Fruit fly (Drosophila melanogaster) whole organism, embryonic: ENCODE data around the gene Or85a.

Experiments used
- Abd-B ChIP-seq: fragments of 200-800 bp; sonication (Bioruptor generic); optimal IDR thresholded peaks from 2 replicates; lab custom pipeline; 2018; ENCODE audit warnings: missing biosample characterization, mild to moderate bottlenecking, missing genetic modification characterization, moderate library complexity
- Atf-2 ChIP-seq: fragments of 200-800 bp; sonication (Bioruptor generic); optimal IDR thresholded peaks from 2 replicates; lab custom pipeline; 2016; ENCODE audit warnings: missing biosample characterization, missing genetic modification characterization
- B-H2 ChIP-seq: fragments of 200-800 bp; sonication (Bioruptor generic); optimal IDR thresholded peaks from 2 replicates; lab custom pipeline; 2018; ENCODE audit warnings: missing biosample characterization, mild to moderate bottlenecking, missing genetic modification characterization
- BEAF-32 ChIP-seq: fragments of 200-800 bp; sonication (Bioruptor generic); optimal IDR thresholded peaks from 3 replicates; lab custom pipeline; 2017; ENCODE audit warnings: missing biosample characterization, missing genetic modification characterization, mild to moderate bottlenecking, moderate library complexity, missing genetic modification reagents
- Blimp-1 ChIP-seq: fragments of 200-800 bp; sonication (Bioruptor generic); optimal IDR thresholded peaks from 3 replicates; lab custom pipeline; 2018; ENCODE audit warnings: missing biosample characterization, missing genetic modification characterization, mild to moderate bottlenecking, moderate library complexity, missing genetic modification reagents
- BtbVII ChIP-seq: fragments of 200-800 bp; sonication (Bioruptor generic); optimal IDR thresholded peaks from 3 replicates; lab custom pipeline; 2017; ENCODE audit warnings: missing biosample characterization, mild to moderate bottlenecking, missing genetic modification characterization
- CG11560 ChIP-seq: fragments of 200-800 bp; sonication (Bioruptor generic); IDR thresholded peaks from 3 replicates; pipeline ENCODE4 v1.3.6; 2022; ENCODE audit warnings: missing biosample characterization, missing genetic modification characterization
- CG11695 ChIP-seq: fragments of 200-800 bp; sonication (Bioruptor generic); IDR thresholded peaks from 3 replicates; pipeline ENCODE4 v1.3.6; 2022; ENCODE audit warnings: missing biosample characterization, missing genetic modification characterization
- CG12659 ChIP-seq: fragments of 200-800 bp; sonication (Bioruptor generic); optimal IDR thresholded peaks from 3 replicates; lab custom pipeline; 2017; ENCODE audit warnings: mild to moderate bottlenecking, missing biosample characterization, missing genetic modification reagents, missing genetic modification characterization
- CG15011 ChIP-seq: fragments of 200-800 bp; sonication (Bioruptor generic); optimal IDR thresholded peaks from 3 replicates; lab custom pipeline; 2018; ENCODE audit warnings: missing biosample characterization, mild to moderate bottlenecking, missing genetic modification characterization
- CG15514 ChIP-seq: fragments of 200-800 bp; sonication (Bioruptor generic); optimal IDR thresholded peaks from 3 replicates; lab custom pipeline; 2017; ENCODE audit warnings: missing biosample characterization, missing genetic modification characterization, mild to moderate bottlenecking, moderate library complexity, missing genetic modification reagents
- CG18599 ChIP-seq: fragments of 200-800 bp; sonication (Bioruptor generic); optimal IDR thresholded peaks from 3 replicates; lab custom pipeline; 2017; ENCODE audit warnings: missing biosample characterization, missing genetic modification characterization, mild to moderate bottlenecking, moderate library complexity, missing genetic modification reagents
- CG2712 ChIP-seq: fragments of 200-800 bp; optimal IDR thresholded peaks from 3 replicates; lab custom pipeline; 2019; ENCODE audit warnings: missing biosample characterization, mild to moderate bottlenecking, missing genetic modification characterization, moderate library complexity
- CG32532 ChIP-seq: fragments of 200-800 bp; sonication (Bioruptor generic); IDR thresholded peaks from 2 replicates; pipeline ENCODE4 v1.3.6; 2022; ENCODE audit warnings: missing biosample characterization, missing genetic modification characterization
- CG3995 ChIP-seq: fragments of 200-800 bp; sonication (Bioruptor generic); optimal IDR thresholded peaks from 3 replicates; lab custom pipeline; 2016; ENCODE audit warnings: missing biosample characterization, missing genetic modification characterization
- CG7271 ChIP-seq: fragments of 200-800 bp; sonication (Bioruptor generic); optimal IDR thresholded peaks from 2 replicates; lab custom pipeline; 2018; ENCODE audit warnings: missing biosample characterization, mild to moderate bottlenecking, missing genetic modification characterization, moderate library complexity
- Chrac-16 ChIP-seq: fragments of 200-800 bp; sonication (Bioruptor generic); optimal IDR thresholded peaks from 3 replicates; lab custom pipeline; 2016; ENCODE audit warnings: missing biosample characterization, missing genetic modification characterization
- Dad ChIP-seq: fragments of 200-800 bp; sonication (Bioruptor generic); optimal IDR thresholded peaks from 3 replicates; lab custom pipeline; 2016; ENCODE audit warnings: missing biosample characterization, missing genetic modification characterization
- Dref ChIP-seq: fragments of 200-800 bp; sonication (Bioruptor generic); IDR thresholded peaks from 2 replicates; pipeline ENCODE4 v1.3.6; 2022; ENCODE audit warnings: missing biosample characterization, missing genetic modification characterization
- E2f1 ChIP-seq: fragments of 200-800 bp; sonication (Bioruptor generic); IDR thresholded peaks from 2 replicates; pipeline ENCODE4 v1.3.6; 2022; ENCODE audit warnings: missing biosample characterization, missing genetic modification characterization
- Fer2 ChIP-seq: fragments of 200-800 bp; sonication (Bioruptor generic); optimal IDR thresholded peaks from 2 replicates; lab custom pipeline; 2018; ENCODE audit warnings: missing biosample characterization, mild to moderate bottlenecking, missing genetic modification characterization, moderate library complexity
- HLH54F ChIP-seq: fragments of 200-800 bp; sonication (Bioruptor generic); optimal IDR thresholded peaks from 3 replicates; lab custom pipeline; 2016; ENCODE audit warnings: missing biosample characterization, missing genetic modification characterization
- HmgZ ChIP-seq: fragments of 200-800 bp; sonication (Bioruptor generic); optimal IDR thresholded peaks from 2 replicates; lab custom pipeline; 2018; ENCODE audit warnings: missing biosample characterization, mild to moderate bottlenecking, missing genetic modification characterization
- MBD-R2 ChIP-seq: fragments of 200-800 bp; sonication (Bioruptor generic); IDR thresholded peaks from 2 replicates; pipeline ENCODE4 v1.3.6; 2022; ENCODE audit warnings: missing biosample characterization, missing genetic modification characterization
- Mad ChIP-seq: fragments of 200-800 bp; sonication (Bioruptor generic); optimal IDR thresholded peaks from 2 replicates; lab custom pipeline; 2016; ENCODE audit warnings: missing biosample characterization, missing genetic modification characterization
- Med ChIP-seq: fragments of 200-800 bp; sonication (Bioruptor generic); peaks from one replicate; lab custom pipeline; 2016; ENCODE audit warnings: missing biosample characterization, missing genetic modification characterization, mild to moderate bottlenecking, inconsistent platforms, moderate library complexity
- Meics ChIP-seq: fragments of 200-800 bp; sonication (Bioruptor generic); optimal IDR thresholded peaks from 2 replicates; lab custom pipeline; 2017; ENCODE audit warnings: missing biosample characterization, mild to moderate bottlenecking, missing genetic modification characterization
- NK7.1 ChIP-seq: fragments of 200-800 bp; sonication (Bioruptor generic); optimal IDR thresholded peaks from 3 replicates; lab custom pipeline; 2016; ENCODE audit warnings: missing biosample characterization, missing genetic modification characterization
- Scr ChIP-seq: fragments of 200-800 bp; sonication (Bioruptor generic); IDR thresholded peaks from 2 replicates; pipeline ENCODE4 v1.3.6; 2022; ENCODE audit warnings: missing biosample characterization, missing genetic modification characterization; ENCODE audit not compliant: partially characterized antibody
- Sin3A ChIP-seq: fragments of >200 bp; optimal IDR thresholded peaks from 2 replicates; lab custom pipeline; 2018
- ase ChIP-seq: fragments of 200-800 bp; sonication (Bioruptor generic); IDR thresholded peaks from 3 replicates; pipeline ENCODE4 v1.3.6; 2022; ENCODE audit warnings: missing biosample characterization, missing genetic modification characterization
- bbx ChIP-seq: fragments of 200-800 bp; sonication (Bioruptor generic); IDR thresholded peaks from 2 replicates; pipeline ENCODE4 v1.3.6; 2022; ENCODE audit warnings: missing biosample characterization, missing genetic modification characterization; ENCODE audit not compliant: partially characterized antibody
- bsh ChIP-seq, 2 experiments: fragments of 200-800 bp; sonication (Bioruptor generic); optimal IDR thresholded peaks; 2 replicates each; lab custom pipeline; 2017 to 2018; ENCODE audit warnings: mild to moderate bottlenecking in 2 of 2, missing biosample characterization in 2 of 2, missing genetic modification characterization in 2 of 2, moderate library complexity in 1 of 2
- cad ChIP-seq: fragments of >200 bp; optimal IDR thresholded peaks from 2 replicates; lab custom pipeline; 2017; ENCODE audit warnings: missing biosample characterization, missing genetic modification characterization
- chinmo ChIP-seq: fragments of 200-800 bp; sonication (Bioruptor generic); IDR thresholded peaks from 4 replicates; pipeline ENCODE4 v1.3.6; 2022; ENCODE audit warnings: missing biosample characterization, missing genetic modification characterization; ENCODE audit not compliant: partially characterized antibody
- ci ChIP-seq: fragments of 200-800 bp; sonication (Bioruptor generic); IDR thresholded peaks from 3 replicates; pipeline ENCODE4 v1.3.6; 2022; ENCODE audit warnings: missing biosample characterization, missing genetic modification characterization
- dmrt11E ChIP-seq: fragments of 200-800 bp; sonication (Bioruptor generic); optimal IDR thresholded peaks from 3 replicates; lab custom pipeline; 2018; ENCODE audit warnings: missing biosample characterization, mild to moderate bottlenecking, missing genetic modification characterization, moderate library complexity
- dmrt99B ChIP-seq: fragments of 200-800 bp; sonication (Bioruptor generic); optimal IDR thresholded peaks from 2 replicates; lab custom pipeline; 2018; ENCODE audit warnings: missing biosample characterization, mild to moderate bottlenecking, missing genetic modification characterization, moderate library complexity
- ftz-f1 ChIP-seq: fragments of 200-800 bp; sonication (Bioruptor generic); optimal IDR thresholded peaks from 2 replicates; lab custom pipeline; 2016; ENCODE audit warnings: missing biosample characterization, missing genetic modification characterization
- gsb ChIP-seq: fragments of 200-800 bp; sonication (Bioruptor generic); IDR thresholded peaks from 2 replicates; pipeline ENCODE4 v1.3.6; 2022; ENCODE audit warnings: missing biosample characterization, missing genetic modification characterization
- gt ChIP-seq: fragments of 200-800 bp; sonication (Bioruptor generic); IDR thresholded peaks from 2 replicates; pipeline ENCODE4 v1.3.6; 2022; ENCODE audit warnings: missing biosample characterization, missing genetic modification characterization
- hb ChIP-seq: fragments of 200-800 bp; sonication (Bioruptor generic); IDR thresholded peaks from 3 replicates; pipeline ENCODE4 v1.3.6; 2022; ENCODE audit warnings: missing biosample characterization, missing genetic modification characterization; ENCODE audit not compliant: partially characterized antibody
- jigr1 ChIP-seq: fragments of 200-800 bp; sonication (Bioruptor generic); IDR thresholded peaks from 3 replicates; pipeline ENCODE4 v1.3.6; 2022; ENCODE audit warnings: missing biosample characterization, missing genetic modification characterization
- klu ChIP-seq: fragments of 200-800 bp; sonication (Bioruptor generic); IDR thresholded peaks from 2 replicates; pipeline ENCODE4 v1.3.6; 2022; ENCODE audit warnings: missing biosample characterization, missing genetic modification characterization
- luna ChIP-seq: fragments of 200-800 bp; sonication (Bioruptor generic); optimal IDR thresholded peaks from 2 replicates; lab custom pipeline; 2016; ENCODE audit warnings: missing biosample characterization, missing genetic modification characterization
- onecut ChIP-seq: fragments of 200-800 bp; sonication (Bioruptor generic); IDR thresholded peaks from 2 replicates; pipeline ENCODE4 v1.3.6; 2022; ENCODE audit warnings: missing biosample characterization, missing genetic modification characterization
- trem ChIP-seq: fragments of 200-800 bp; optimal IDR thresholded peaks from 3 replicates; lab custom pipeline; 2019; ENCODE audit warnings: missing biosample characterization, mild to moderate bottlenecking, missing genetic modification characterization, moderate library complexity
- unc-4 ChIP-seq: fragments of 200-800 bp; sonication (Bioruptor generic); IDR thresholded peaks from 2 replicates; pipeline ENCODE4 v1.3.6; 2022; ENCODE audit warnings: missing biosample characterization, missing genetic modification characterization; ENCODE audit not compliant: partially characterized antibody

The Or85a gene

dm6 chr3R:8336012-8336567 lies 14.5 kb downstream of the Or85a start (continued):
- TF ChIP-seq klu: no peak
- no peak for TF ChIP-seq dmrt99B (tag; lab: Kevin White, UChicago)
- no peak for TF ChIP-seq E2f1 (GFP tag; lab: Robert Waterston, UW)
- TF ChIP-seq gt (GFP tag; lab: Robert Waterston, UW): no peak
- no peak for TF ChIP-seq CG15514 (GFP tag; lab: Kevin White, UChicago)
- TF ChIP-seq gsb (GFP tag; lab: Robert Waterston, UW): no peak
- no peak for TF ChIP-seq Chrac-16 (GFP tag; lab: Kevin White, UChicago)

dm6 chr3R:8340675-8341275 lies 19.2 kb downstream of the Or85a start, which contains the start of the genes COX7A and Arl2:
Gene COX7A, minus strand, starts transcription at chr3R:8341043.
Gene Arl2, plus strand, starts transcription at chr3R:8341100.
- no peak for TF ChIP-seq Dad (GFP tag; lab: Kevin White, UChicago)
- TF ChIP-seq HLH54F (GFP tag; lab: Kevin White, UChicago): no peak
- TF ChIP-seq luna (GFP tag; lab: Kevin White, UChicago): no peak
- no peak for TF ChIP-seq Blimp-1
- no peak for TF ChIP-seq CG11560 (tag; lab: Robert Waterston, UW)
- TF ChIP-seq bsh (GFP tag; optimal IDR thresholded peaks at IDR 0.05; lab: Kevin White, UChicago): no peak
- TF ChIP-seq jigr1 (GFP tag; lab: Robert Waterston, UW): peak; percentile 27; the same call in 1 of the 3 replicates
- TF ChIP-seq ci (GFP tag; lab: Robert Waterston, UW): no peak
- peak; percentile 9 for TF ChIP-seq Meics
- no peak for TF ChIP-seq ase (GFP tag; lab: Robert Waterston, UW)
- TF ChIP-seq B-H2 (GFP tag; lab: Kevin White, UChicago): no peak
- TF ChIP-seq BEAF-32 (GFP tag; lab: Kevin White, UChicago): peak; percentile 93
- TF ChIP-seq Abd-B: no peak
- TF ChIP-seq cad: no peak
- peak; percentile 83; the same call in 3 of the 4 replicates for TF ChIP-seq chinmo (GFP tag; lab: Robert Waterston, UW)
- TF ChIP-seq MBD-R2 (GFP tag; lab: Robert Waterston, UW): peak; percentile 90
- peak; percentile 89 for TF ChIP-seq hb (GFP tag; lab: Robert Waterston, UW)
- TF ChIP-seq Dref (GFP tag; lab: Robert Waterston, UW): peak; percentile 95
- TF ChIP-seq Atf-2 (GFP tag; lab: Kevin White, UChicago): no peak
- TF ChIP-seq CG15011: no peak
- TF ChIP-seq CG7271 (tag; lab: Kevin White, UChicago): no peak
- TF ChIP-seq ftz-f1 (GFP tag; lab: Kevin White, UChicago): no peak
- peak; percentile 75 for TF ChIP-seq trem (tag; lab: Kevin White, UChicago)
- 0 out of 2 replicates have a peak, but pooled peaks have one; percentile 10 for TF ChIP-seq onecut (GFP tag; lab: Robert Waterston, UW)
- peak; percentile 47; the same call in 1 of the 2 replicates for TF ChIP-seq CG32532
- TF ChIP-seq HmgZ (tag; lab: Kevin White, UChicago): peak; percentile 65
- peak; percentile 72 for TF ChIP-seq CG12659 (GFP tag; lab: Kevin White, UChicago)
- peak; percentile 30 for TF ChIP-seq Sin3A (lab: Kevin White, UChicago)
- peak; percentile 18 for TF ChIP-seq CG3995 (GFP tag; lab: Kevin White, UChicago)
- no peak for TF ChIP-seq BtbVII (GFP tag; lab: Kevin White, UChicago)
- no peak for TF ChIP-seq Fer2 (tag; lab: Kevin White, UChicago)
- TF ChIP-seq CG2712 (tag; lab: Kevin White, UChicago): peak; percentile 22
- TF ChIP-seq CG11695 (GFP tag; lab: Robert Waterston, UW): no peak
- TF ChIP-seq Mad: no peak
- no peak for TF ChIP-seq NK7.1 (GFP tag; lab: Kevin White, UChicago)
- TF ChIP-seq Med (GFP tag; lab: Kevin White, UChicago): peak; percentile 81
- TF ChIP-seq dmrt11E: no peak
- peak; percentile 93 for TF ChIP-seq Scr (GFP tag; lab: Robert Waterston, UW)
- TF ChIP-seq CG18599: no peak
- peak; percentile 97 for TF ChIP-seq bbx
- TF ChIP-seq unc-4 (GFP tag; lab: Robert Waterston, UW): peak; percentile 95
- peak; percentile 47 for TF ChIP-seq CG15514 (GFP tag; lab: Kevin White, UChicago)
